Worm (Caenorhabditis elegans) whole organism, late embryonic: ENCODE data around the gene Y43F8C.16.

Experiments used
- C08G9.2 ChIP-seq: sonication (generic microtip); optimal IDR thresholded peaks from 2 replicates; lab custom pipeline; 2016; ENCODE audit warnings: mild to moderate bottlenecking, missing genetic modification characterization, moderate library complexity, missing compliant biosample characterization
- T23F11.4 ChIP-seq: fragments of 200-800 bp; sonication (Bioruptor generic); optimal IDR thresholded peaks from 2 replicates; lab custom pipeline; 2018; ENCODE audit warnings: mild to moderate bottlenecking, missing genetic modification characterization, missing compliant biosample characterization
- Y22D7AL.16 ChIP-seq: sonication (generic microtip); optimal IDR thresholded peaks from 2 replicates; lab custom pipeline; 2016; ENCODE audit warnings: missing genetic modification characterization, missing compliant biosample characterization
- ceh-14 ChIP-seq: sonication (generic microtip); optimal IDR thresholded peaks from 2 replicates; lab custom pipeline; 2016; ENCODE audit warnings: missing genotype, missing genetic modification characterization, missing compliant biosample characterization
- ceh-18 ChIP-seq: sonication (generic microtip); optimal IDR thresholded peaks from 2 replicates; lab custom pipeline; 2016; ENCODE audit warnings: missing genetic modification characterization, missing compliant biosample characterization
- ceh-19 ChIP-seq: fragments of 200-800 bp; sonication (Bioruptor generic); optimal IDR thresholded peaks from 2 replicates; lab custom pipeline; 2018; ENCODE audit warnings: mild to moderate bottlenecking, missing genetic modification characterization, missing compliant biosample characterization
- ceh-2 ChIP-seq: sonication (generic microtip); optimal IDR thresholded peaks from 2 replicates; lab custom pipeline; 2016; ENCODE audit warnings: missing genotype, missing genetic modification characterization, missing compliant biosample characterization
- ceh-22 ChIP-seq: sonication (generic microtip); optimal IDR thresholded peaks from 2 replicates; lab custom pipeline; 2017; ENCODE audit warnings: missing biosample characterization, missing genetic modification characterization
- ceh-31 ChIP-seq: sonication (generic microtip); optimal IDR thresholded peaks from 2 replicates; lab custom pipeline; 2016; ENCODE audit warnings: missing genetic modification characterization, missing compliant biosample characterization
- ceh-34 ChIP-seq: sonication (generic microtip); optimal IDR thresholded peaks from 2 replicates; lab custom pipeline; 2016; ENCODE audit warnings: mild to moderate bottlenecking, missing genetic modification characterization, missing compliant biosample characterization
- ceh-45 ChIP-seq: fragments of 200-800 bp; sonication (Bioruptor generic); IDR thresholded peaks from 2 replicates; pipeline ENCODE4 v1.3.6; 2022; ENCODE audit warnings: missing genetic modification reagents, missing genetic modification characterization, missing compliant biosample characterization
- ceh-48 ChIP-seq: sonication (generic microtip); optimal IDR thresholded peaks from 2 replicates; lab custom pipeline; 2016; ENCODE audit warnings: missing genetic modification characterization, inconsistent platforms, missing compliant biosample characterization
- ceh-6 ChIP-seq: fragments of 200-800 bp; sonication (Bioruptor generic); optimal IDR thresholded peaks from 2 replicates; lab custom pipeline; 2018; ENCODE audit warnings: mild to moderate bottlenecking, missing genetic modification characterization, missing compliant biosample characterization
- che-1 ChIP-seq: sonication (generic microtip); optimal IDR thresholded peaks from 2 replicates; lab custom pipeline; 2016; ENCODE audit warnings: mild to moderate bottlenecking, missing genetic modification characterization, missing compliant biosample characterization
- elt-2 ChIP-seq: sonication (generic microtip); optimal IDR thresholded peaks from 2 replicates; lab custom pipeline; 2016; ENCODE audit warnings: missing genetic modification reagents, missing genetic modification characterization, missing compliant biosample characterization
- elt-4 ChIP-seq: sonication (generic microtip); optimal IDR thresholded peaks from 2 replicates; lab custom pipeline; 2016; ENCODE audit warnings: missing genetic modification characterization, missing compliant biosample characterization
- ets-4 ChIP-seq: sonication (generic microtip); optimal IDR thresholded peaks from 2 replicates; lab custom pipeline; 2016; ENCODE audit warnings: missing genetic modification characterization, missing compliant biosample characterization
- gmeb-2 ChIP-seq: sonication (generic microtip); optimal IDR thresholded peaks from 2 replicates; lab custom pipeline; 2016; ENCODE audit warnings: missing genetic modification characterization, inconsistent platforms, missing compliant biosample characterization
- hlh-13 ChIP-seq: fragments of 200-800 bp; sonication (Bioruptor generic); optimal IDR thresholded peaks from 2 replicates; lab custom pipeline; 2018; ENCODE audit warnings: mild to moderate bottlenecking, missing genetic modification characterization, missing compliant biosample characterization
- hlh-6 ChIP-seq: sonication (generic microtip); optimal IDR thresholded peaks from 2 replicates; lab custom pipeline; 2016; ENCODE audit warnings: missing genotype, missing genetic modification characterization, missing compliant biosample characterization
- hlh-8 ChIP-seq: sonication (generic microtip); optimal IDR thresholded peaks from 2 replicates; lab custom pipeline; 2016; ENCODE audit warnings: missing genotype, missing genetic modification characterization, missing compliant biosample characterization
- lim-6 ChIP-seq: sonication (generic microtip); optimal IDR thresholded peaks from 2 replicates; lab custom pipeline; 2016; ENCODE audit warnings: missing genetic modification characterization, missing compliant biosample characterization
- lin-11 ChIP-seq: fragments of 200-800 bp; sonication (Bioruptor generic); optimal IDR thresholded peaks from 2 replicates; lab custom pipeline; 2018; ENCODE audit warnings: mild to moderate bottlenecking, missing genetic modification characterization, missing compliant biosample characterization
- madf-2 ChIP-seq: sonication (generic microtip); optimal IDR thresholded peaks from 2 replicates; lab custom pipeline; 2017; ENCODE audit warnings: missing genetic modification characterization, missing compliant biosample characterization
- mec-3 ChIP-seq: sonication (generic microtip); optimal IDR thresholded peaks from 2 replicates; lab custom pipeline; 2016; ENCODE audit warnings: borderline replicate concordance, missing genetic modification characterization, missing compliant biosample characterization
- nfya-1 ChIP-seq: sonication (generic microtip); optimal IDR thresholded peaks from 2 replicates; lab custom pipeline; 2017; ENCODE audit warnings: missing genetic modification characterization, mild to moderate bottlenecking, missing compliant biosample characterization, antibody characterized with exemption, moderate library complexity
- nhr-11 ChIP-seq: fragments of 150-350 bp; optimal IDR thresholded peaks from 2 replicates; lab custom pipeline; 2014; ENCODE audit warnings: missing biosample characterization, missing genetic modification characterization
- nhr-232 ChIP-seq: sonication (generic microtip); optimal IDR thresholded peaks from 2 replicates; lab custom pipeline; 2016; ENCODE audit warnings: missing genetic modification characterization, missing compliant biosample characterization
- odd-2 ChIP-seq: sonication (generic microtip); optimal IDR thresholded peaks from 2 replicates; lab custom pipeline; 2017; ENCODE audit warnings: antibody characterized with exemption, mild to moderate bottlenecking, missing genetic modification characterization, missing compliant biosample characterization
- pax-1 ChIP-seq: fragments of 150-350 bp; optimal IDR thresholded peaks from 2 replicates; lab custom pipeline; 2014; ENCODE audit warnings: missing biosample characterization, missing genetic modification characterization
- pha-2 ChIP-seq: sonication (generic microtip); optimal IDR thresholded peaks from 2 replicates; lab custom pipeline; 2017; ENCODE audit warnings: mild to moderate bottlenecking, missing genetic modification characterization, missing compliant biosample characterization
- pha-4 ChIP-seq: fragments of 150-350 bp; optimal IDR thresholded peaks from 2 replicates; lab custom pipeline; 2018; ENCODE audit warnings: missing biosample characterization, missing genetic modification reagents, missing genetic modification characterization
- pqm-1 ChIP-seq: sonication (generic microtip); optimal IDR thresholded peaks from 2 replicates; lab custom pipeline; 2016; ENCODE audit warnings: missing genetic modification characterization, missing compliant biosample characterization
- pros-1 ChIP-seq: fragments of 150-350 bp; optimal IDR thresholded peaks from 2 replicates; lab custom pipeline; 2014; ENCODE audit warnings: missing biosample characterization, missing genetic modification reagents, missing genetic modification characterization
- sdc-2 ChIP-seq: sonication (generic microtip); optimal IDR thresholded peaks from 2 replicates; lab custom pipeline; 2016; ENCODE audit warnings: missing genotype, missing genetic modification characterization, missing compliant biosample characterization
- sox-2 ChIP-seq: fragments of 200-800 bp; sonication (Bioruptor generic); IDR thresholded peaks from 2 replicates; pipeline ENCODE4 v1.3.6; 2022; ENCODE audit warnings: missing genetic modification reagents, missing genetic modification characterization, missing compliant biosample characterization
- sox-4 ChIP-seq: sonication (generic microtip); optimal IDR thresholded peaks from 2 replicates; lab custom pipeline; 2017; ENCODE audit warnings: mild to moderate bottlenecking, missing genetic modification characterization, inconsistent platforms, missing compliant biosample characterization
- tbx-7 ChIP-seq: sonication (generic microtip); optimal IDR thresholded peaks from 2 replicates; lab custom pipeline; 2016; ENCODE audit warnings: missing genotype, missing genetic modification characterization, missing compliant biosample characterization
- unc-42 ChIP-seq: sonication (generic microtip); optimal IDR thresholded peaks from 2 replicates; lab custom pipeline; 2016; ENCODE audit warnings: missing genotype, missing genetic modification characterization, missing compliant biosample characterization
- unc-86 ChIP-seq: sonication (generic microtip); optimal IDR thresholded peaks from 2 replicates; lab custom pipeline; 2016; ENCODE audit warnings: missing genetic modification characterization, missing compliant biosample characterization
- zip-5 ChIP-seq: sonication (generic microtip); optimal IDR thresholded peaks from 2 replicates; lab custom pipeline; 2016; ENCODE audit warnings: missing genetic modification characterization, missing compliant biosample characterization
- ztf-16 ChIP-seq: sonication (generic microtip); optimal IDR thresholded peaks from 2 replicates; lab custom pipeline; 2017; ENCODE audit warnings: missing genetic modification characterization, missing compliant biosample characterization

Gene Y43F8C.16

ce11 chrV:19673298-19673903 lies 41.9 kb downstream of the Y43F8C.16 start:
- TF ChIP-seq elt-2 (tag; lab: Kevin White, UChicago) = peak; percentile 48
- no peak for TF ChIP-seq sdc-2 (tag; lab: Kevin White, UChicago)
- no peak for TF ChIP-seq ceh-31 (tag; lab: Kevin White, UChicago)
- TF ChIP-seq unc-42 (tag; lab: Kevin White, UChicago) = no peak
- no peak for TF ChIP-seq hlh-6 (tag; lab: Kevin White, UChicago)

ce11 chrV:19672357-19672756 lies 43.0 kb downstream of the Y43F8C.16 start:
- TF ChIP-seq ceh-22 (no peak), elt-2 (tag; lab: Kevin White, UChicago) (no peak), ceh-48 (tag; lab: Kevin White, UChicago) (no peak), ceh-14 (tag; lab: Kevin White, UChicago) (no peak), nhr-232 (no peak), C08G9.2 (tag; lab: Kevin White, UChicago) (no peak), zip-5 (tag; lab: Kevin White, UChicago) (no peak), ceh-2 (tag; lab: Kevin White, UChicago) (no peak), pha-4 (tag; lab: Kevin White, UChicago) (no peak), elt-4 (no peak), pros-1 (no peak), ets-4 (tag; lab: Kevin White, UChicago) (no peak), che-1 (tag; lab: Kevin White, UChicago) (no peak), ceh-18 (tag; lab: Kevin White, UChicago) (no peak), lin-11 (tag; lab: Kevin White, UChicago) (no peak), ztf-16 (no peak), sox-2 (GFP tag; lab: Robert Waterston, UW) (no peak), pqm-1 (tag; lab: Kevin White, UChicago) (no peak), hlh-13 (GFP tag; lab: Kevin White, UChicago) (no peak)

ce11 chrV:19671816-19672215 lies 43.5 kb downstream of the Y43F8C.16 start:
- no peak for TF ChIP-seq pqm-1 (tag; lab: Kevin White, UChicago)
- TF ChIP-seq che-1 (tag; lab: Kevin White, UChicago) = no peak
- no peak for TF ChIP-seq ceh-48 (tag; lab: Kevin White, UChicago)
- no peak for TF ChIP-seq nhr-232
- TF ChIP-seq lim-6 (tag; lab: Kevin White, UChicago) = no peak
- no peak for TF ChIP-seq ceh-22
- no peak for TF ChIP-seq tbx-7 (tag; lab: Kevin White, UChicago)
- TF ChIP-seq ceh-34 (tag; lab: Kevin White, UChicago) = no peak
- TF ChIP-seq pax-1 (tag; lab: Kevin White, UChicago) = no peak
- no peak for TF ChIP-seq madf-2 (tag; lab: Kevin White, UChicago)
- TF ChIP-seq sox-2 (GFP tag; lab: Robert Waterston, UW) = no peak
- TF ChIP-seq Y22D7AL.16 (tag; lab: Kevin White, UChicago) = no peak
- TF ChIP-seq ceh-18 (tag; lab: Kevin White, UChicago) = no peak
- no peak for TF ChIP-seq ceh-31 (tag; lab: Kevin White, UChicago)
- no peak for TF ChIP-seq gmeb-2 (tag; lab: Kevin White, UChicago)
- no peak for TF ChIP-seq unc-86 (tag; lab: Kevin White, UChicago)
- no peak for TF ChIP-seq mec-3 (tag; lab: Kevin White, UChicago)

ce11 chrV:19670866-19671265 lies 44.5 kb downstream of the Y43F8C.16 start:
- TF ChIP-seq T23F11.4 (GFP tag; lab: Kevin White, UChicago) = no peak
- TF ChIP-seq ceh-48 (tag; lab: Kevin White, UChicago) = no peak
- TF ChIP-seq ceh-2 (tag; lab: Kevin White, UChicago) = no peak
- no peak for TF ChIP-seq nhr-11 (tag; lab: Kevin White, UChicago)
- TF ChIP-seq sox-4 = no peak
- TF ChIP-seq ceh-19 = no peak
- no peak for TF ChIP-seq sox-2 (GFP tag; lab: Robert Waterston, UW)
- no peak for TF ChIP-seq hlh-8 (tag; lab: Kevin White, UChicago)
- TF ChIP-seq elt-2 (tag; lab: Kevin White, UChicago) = no peak
- TF ChIP-seq elt-4 = no peak
- TF ChIP-seq nfya-1 (tag; lab: Kevin White, UChicago) = no peak
- no peak for TF ChIP-seq ceh-6
- no peak for TF ChIP-seq sdc-2 (tag; lab: Kevin White, UChicago)
- TF ChIP-seq ceh-45 = no peak
- TF ChIP-seq pha-2 (tag; lab: Kevin White, UChicago) = no peak
- no peak for TF ChIP-seq odd-2
